Fruit fly (Drosophila melanogaster): Measurements from ENCODE around the gene CG1896.

DNA sequence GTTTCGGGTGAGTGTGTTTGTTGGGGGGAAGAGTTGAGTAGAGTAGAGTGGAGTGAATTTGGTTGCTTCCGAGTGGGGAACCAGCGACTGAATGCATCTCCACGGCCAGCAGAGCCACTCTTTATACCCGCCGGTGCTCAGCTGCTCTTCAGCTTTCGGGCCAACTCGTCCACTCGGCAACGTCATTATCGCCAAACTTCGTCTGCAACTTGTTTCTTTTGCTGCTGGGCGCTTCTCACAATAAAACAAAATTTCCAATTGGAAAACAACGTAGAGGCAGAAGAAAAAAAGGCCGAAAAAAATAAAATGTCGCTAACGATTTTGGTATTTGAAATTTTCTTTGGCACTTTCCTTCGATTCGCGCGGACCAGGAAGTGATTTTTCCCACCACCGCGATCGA is 20.6 kb downstream of the CG1896 start, which contains the start of gene CG2150:
- TF ChIP-seq pan (optimal IDR thresholded peaks at IDR 0.05), result no peak
- TF ChIP-seq usp (GFP tag; optimal IDR thresholded peaks at IDR 0.05), result no peak
- TF ChIP-seq psq (optimal IDR thresholded peaks at IDR 0.05), result no peak
- TF ChIP-seq EcR (GFP tag; optimal IDR thresholded peaks at IDR 0.05), result no peak
- TF ChIP-seq Dll (optimal IDR thresholded peaks at IDR 0.05), result no peak
